Worm (Caenorhabditis elegans) whole organism, late embryonic: Measurements from ENCODE around the gene C01G12.5.

Experiments used
- F13H6.1 ChIP-seq: sonication (generic microtip); optimal IDR thresholded peaks from 2 replicates; lab custom pipeline; 2016; ENCODE audit warnings: missing genetic modification characterization, missing compliant biosample characterization
- T23F11.4 ChIP-seq: fragments of 200-800 bp; sonication (Bioruptor generic); optimal IDR thresholded peaks from 2 replicates; lab custom pipeline; 2018; ENCODE audit warnings: mild to moderate bottlenecking, missing genetic modification characterization, missing compliant biosample characterization
- ceh-14 ChIP-seq: sonication (generic microtip); optimal IDR thresholded peaks from 2 replicates; lab custom pipeline; 2016; ENCODE audit warnings: missing genotype, missing genetic modification characterization, missing compliant biosample characterization
- dmd-4 ChIP-seq: sonication (generic microtip); optimal IDR thresholded peaks from 2 replicates; lab custom pipeline; 2016; ENCODE audit warnings: borderline replicate concordance, missing genetic modification characterization, missing compliant biosample characterization
- madf-2 ChIP-seq: sonication (generic microtip); optimal IDR thresholded peaks from 2 replicates; lab custom pipeline; 2017; ENCODE audit warnings: missing genetic modification characterization, missing compliant biosample characterization

ce11 chrII:14576429-14576828 lies 10.9 kb downstream of the C01G12.5 start, which contains the start of gene C01G12.13:
- TF ChIP-seq ceh-14 (no peak), madf-2 (tag; lab: Kevin White, UChicago) (no peak), F13H6.1 (tag; lab: Kevin White, UChicago) (no peak), dmd-4 (tag; lab: Kevin White, UChicago) (no peak), T23F11.4 (GFP tag; lab: Kevin White, UChicago) (no peak)
